Worm (Caenorhabditis elegans) whole organism, mixed stage, embryonic: Measurements from ENCODE around the gene B0222.1.

ENCODE experiments used
- bed-3 ChIP-seq: fragments of 200-800 bp; sonication (Bioruptor generic); optimal IDR thresholded peaks from 3 replicates; lab custom pipeline; 2018; ENCODE audit warnings: mild to moderate bottlenecking, missing genetic modification characterization, moderate library complexity, missing compliant biosample characterization
- blmp-1 ChIP-seq: fragments of 150-350 bp; optimal IDR thresholded peaks from 2 replicates; lab custom pipeline; 2014; ENCODE audit warnings: missing biosample characterization, missing genetic modification characterization
- ceh-39 ChIP-seq: fragments of 150-350 bp; optimal IDR thresholded peaks from 2 replicates; lab custom pipeline; 2014; ENCODE audit warnings: missing biosample characterization, missing genetic modification characterization
- ceh-43 ChIP-seq: fragments of 200-800 bp; sonication (Bioruptor generic); optimal IDR thresholded peaks from 2 replicates; lab custom pipeline; 2018; ENCODE audit warnings: mild to moderate bottlenecking, missing genetic modification characterization, moderate library complexity, missing compliant biosample characterization
- ceh-83 ChIP-seq: fragments of 200-800 bp; sonication (Bioruptor generic); optimal IDR thresholded peaks from 2 replicates; lab custom pipeline; 2018; ENCODE audit warnings: mild to moderate bottlenecking, missing genetic modification characterization, missing compliant biosample characterization
- ces-1 ChIP-seq: fragments of 150-350 bp; optimal IDR thresholded peaks from 2 replicates; lab custom pipeline; 2014; ENCODE audit warnings: missing biosample characterization, missing genetic modification reagents, missing genetic modification characterization
- cnd-1 ChIP-seq: fragments of 200-800 bp; sonication (Bioruptor generic); optimal IDR thresholded peaks from 2 replicates; lab custom pipeline; 2018; ENCODE audit warnings: mild to moderate bottlenecking, missing genetic modification characterization, missing compliant biosample characterization
- drap-1 ChIP-seq: fragments of 200-800 bp; sonication (Bioruptor generic); optimal IDR thresholded peaks from 3 replicates; lab custom pipeline; 2018; ENCODE audit warnings: mild to moderate bottlenecking, missing genetic modification characterization, missing compliant biosample characterization
- elt-1 ChIP-seq: sonication (generic microtip); optimal IDR thresholded peaks from 2 replicates; lab custom pipeline; 2017; ENCODE audit warnings: missing genetic modification characterization, mild to moderate bottlenecking, missing compliant biosample characterization, antibody characterized with exemption, moderate library complexity, borderline replicate concordance; ENCODE audit not compliant: insufficient read depth
- elt-3 ChIP-seq: fragments of 150-350 bp; optimal IDR thresholded peaks from 2 replicates; lab custom pipeline; 2014; ENCODE audit warnings: missing biosample characterization, missing genetic modification characterization
- flh-1 ChIP-seq: fragments of 200-800 bp; sonication (Bioruptor generic); optimal IDR thresholded peaks from 2 replicates; lab custom pipeline; 2018; ENCODE audit warnings: mild to moderate bottlenecking, missing genetic modification characterization, moderate library complexity, missing compliant biosample characterization
- ham-2 ChIP-seq: fragments of 200-800 bp; sonication (Bioruptor generic); optimal IDR thresholded peaks from 2 replicates; lab custom pipeline; 2018; ENCODE audit warnings: mild to moderate bottlenecking, missing genetic modification characterization, missing compliant biosample characterization
- hlh-1 ChIP-seq: fragments of 150-350 bp; optimal IDR thresholded peaks from 2 replicates; lab custom pipeline; 2014; ENCODE audit warnings: missing biosample characterization, missing genetic modification reagents, missing genetic modification characterization
- lin-13 ChIP-seq: fragments of 150-350 bp; optimal IDR thresholded peaks from 2 replicates; lab custom pipeline; 2014; ENCODE audit warnings: missing biosample characterization, missing genetic modification characterization
- lin-32 ChIP-seq: fragments of 200-800 bp; sonication (Bioruptor generic); optimal IDR thresholded peaks from 2 replicates; lab custom pipeline; 2018; ENCODE audit warnings: mild to moderate bottlenecking, missing genetic modification characterization, missing compliant biosample characterization
- lsy-2 ChIP-seq: fragments of 150-350 bp; optimal IDR thresholded peaks from 2 replicates; lab custom pipeline; 2014; ENCODE audit warnings: missing biosample characterization, missing genetic modification characterization
- mab-5 ChIP-seq: fragments of 150-350 bp; optimal IDR thresholded peaks from 2 replicates; lab custom pipeline; 2014; ENCODE audit warnings: missing biosample characterization, missing genetic modification characterization
- mep-1 ChIP-seq: fragments of 150-350 bp; optimal IDR thresholded peaks from 2 replicates; lab custom pipeline; 2017; ENCODE audit warnings: missing biosample characterization, missing genetic modification reagents, missing genetic modification characterization, inconsistent platforms
- mls-2 ChIP-seq: sonication (generic microtip); optimal IDR thresholded peaks from 2 replicates; lab custom pipeline; 2016; ENCODE audit warnings: mild to moderate bottlenecking, missing genetic modification characterization, moderate library complexity, missing compliant biosample characterization
- nhr-12 ChIP-seq: fragments of 150-350 bp; optimal IDR thresholded peaks from 2 replicates; lab custom pipeline; 2014; ENCODE audit warnings: missing biosample characterization, missing genetic modification characterization
- nhr-2 ChIP-seq: fragments of 150-350 bp; optimal IDR thresholded peaks from 2 replicates; lab custom pipeline; 2014; ENCODE audit warnings: missing biosample characterization, missing genetic modification characterization
- nhr-237 ChIP-seq: fragments of 150-350 bp; optimal IDR thresholded peaks from 2 replicates; lab custom pipeline; 2014; ENCODE audit warnings: missing biosample characterization, missing genetic modification characterization
- nhr-28 ChIP-seq: fragments of 150-350 bp; optimal IDR thresholded peaks from 2 replicates; lab custom pipeline; 2014; ENCODE audit warnings: missing biosample characterization, missing genetic modification characterization
- nhr-76 ChIP-seq: sonication (generic microtip); optimal IDR thresholded peaks from 2 replicates; lab custom pipeline; 2017; ENCODE audit warnings: missing biosample characterization, missing genetic modification characterization
- pha-4 ChIP-seq: fragments of 150-350 bp; optimal IDR thresholded peaks from 2 replicates; lab custom pipeline; 2018; ENCODE audit warnings: missing biosample characterization, missing genetic modification reagents, missing genetic modification characterization
- sem-2 ChIP-seq: fragments of 200-800 bp; sonication (Bioruptor generic); optimal IDR thresholded peaks from 2 replicates; lab custom pipeline; 2018; ENCODE audit warnings: mild to moderate bottlenecking, missing genetic modification characterization, missing compliant biosample characterization
- snpc-4 ChIP-seq: fragments of 150-350 bp; optimal IDR thresholded peaks from 2 replicates; lab custom pipeline; 2014; ENCODE audit warnings: missing biosample characterization, missing genetic modification characterization
- sptf-1 ChIP-seq: sonication (generic microtip); optimal IDR thresholded peaks from 2 replicates; lab custom pipeline; 2017; ENCODE audit warnings: mild to moderate bottlenecking, missing genetic modification characterization, moderate library complexity, missing compliant biosample characterization
- tbx-8 ChIP-seq: fragments of 200-800 bp; sonication (Bioruptor generic); optimal IDR thresholded peaks from 2 replicates; lab custom pipeline; 2018; ENCODE audit warnings: mild to moderate bottlenecking, missing genetic modification characterization, moderate library complexity, missing compliant biosample characterization
- unc-120 ChIP-seq: sonication (generic microtip); optimal IDR thresholded peaks from 2 replicates; lab custom pipeline; 2017; ENCODE audit warnings: missing genetic modification characterization, missing compliant biosample characterization; ENCODE audit not compliant: poor library complexity, severe bottlenecking
- unc-62 ChIP-seq: fragments of 150-350 bp; optimal IDR thresholded peaks from 2 replicates; lab custom pipeline; 2014; ENCODE audit warnings: missing biosample characterization, missing genetic modification reagents, missing genetic modification characterization
- zip-8 ChIP-seq: fragments of 150-350 bp; optimal IDR thresholded peaks from 2 replicates; lab custom pipeline; 2014; ENCODE audit warnings: missing biosample characterization, missing genetic modification characterization
- ztf-11 ChIP-seq: fragments of 150-350 bp; optimal IDR thresholded peaks from 2 replicates; lab custom pipeline; 2014; ENCODE audit warnings: missing biosample characterization, missing genetic modification characterization

B0222.1 gene

ce11 chrV:9133950-9134349 is at the start of gene B0222.1:
Gene B0222.1 (plus strand): TSS chrV:9134255.
- TF ChIP-seq elt-1 (tag; lab: Kevin White, UChicago) (no peak), zip-8 (tag; lab: Kevin White, UChicago) (no peak), elt-3 (tag; lab: Kevin White, UChicago) (no peak), unc-62 (no peak), blmp-1 (no peak), nhr-12 (tag; lab: Kevin White, UChicago) (no peak), unc-120 (tag; lab: Kevin White, UChicago) (no peak), lsy-2 (tag; lab: Kevin White, UChicago) (no peak), snpc-4 (tag; lab: Kevin White, UChicago) (no peak), nhr-237 (no peak), cnd-1 (tag; lab: Kevin White, UChicago) (no peak), ztf-11 (tag; lab: Kevin White, UChicago) (no peak), pha-4 (no peak)
- TF ChIP-seq, all 35 proteins: peak for 0

- TF ChIP-seq drap-1, result no peak
- TF ChIP-seq nhr-28 (tag; lab: Kevin White, UChicago), result no peak
- no peak for TF ChIP-seq sptf-1 (tag; lab: Kevin White, UChicago)
- TF ChIP-seq bed-3 (GFP tag; lab: Kevin White, UChicago), result no peak
- no peak for TF ChIP-seq flh-1 (GFP tag; lab: Kevin White, UChicago)
Observed at ce11 chrV:9085845-9086244, 48.2 kb upstream of the B0222.1 start.

- TF ChIP-seq bed-3 (GFP tag; lab: Kevin White, UChicago) (no peak), snpc-4 (tag; lab: Kevin White, UChicago) (no peak), nhr-237 (no peak), lsy-2 (tag; lab: Kevin White, UChicago) (no peak), zip-8 (tag; lab: Kevin White, UChicago) (no peak), mls-2 (peak; percentile 63)
Observed at ce11 chrV:9088758-9089157, 45.3 kb upstream of the B0222.1 start.

- no peak for TF ChIP-seq ztf-11 (tag; lab: Kevin White, UChicago)
- no peak for TF ChIP-seq flh-1 (GFP tag; lab: Kevin White, UChicago)
- TF ChIP-seq blmp-1, result no peak
Observed at ce11 chrV:9092209-9092608, 41.8 kb upstream of the B0222.1 start, which contains the start of gene T27E4.1. Gene T27E4.1 (plus strand): TSS chrV:9092345.

ce11 chrV:9094060-9094628 is 39.9 kb upstream of the B0222.1 start:
- peak; percentile 69 for TF ChIP-seq hlh-1
- no peak for TF ChIP-seq ceh-83
- TF ChIP-seq, all 35 proteins: peak for 1

ce11 chrV:9094976-9095375 is 39.1 kb upstream of the B0222.1 start:
- TF ChIP-seq cnd-1 (tag; lab: Kevin White, UChicago) (no peak), ces-1 (no peak), nhr-237 (no peak), ham-2 (no peak), bed-3 (GFP tag; lab: Kevin White, UChicago) (no peak), sem-2 (no peak), sptf-1 (tag; lab: Kevin White, UChicago) (no peak), pha-4 (no peak), nhr-28 (tag; lab: Kevin White, UChicago) (no peak), ceh-39 (tag; lab: Kevin White, UChicago) (no peak), nhr-76 (tag; lab: Kevin White, UChicago) (no peak), tbx-8 (no peak)

ce11 chrV:9095613-9096317 is 38.3 kb upstream of the B0222.1 start, which contains the start of gene F21C10.10:
Gene F21C10.10 (plus strand): TSS chrV:9096267.
- peak; percentile 62 for TF ChIP-seq mep-1
- peak; percentile 59 for TF ChIP-seq ceh-39 (tag; lab: Kevin White, UChicago)
- TF ChIP-seq unc-62, result peak; percentile 87
- no peak for TF ChIP-seq nhr-76 (tag; lab: Kevin White, UChicago)
- no peak for TF ChIP-seq mab-5
- no peak for TF ChIP-seq bed-3 (GFP tag; lab: Kevin White, UChicago)
- TF ChIP-seq ces-1, result peak; percentile 64
- TF ChIP-seq lsy-2 (tag; lab: Kevin White, UChicago), result peak; percentile 28
- peak; percentile 6 for TF ChIP-seq cnd-1 (tag; lab: Kevin White, UChicago)
- TF ChIP-seq elt-1 (tag; lab: Kevin White, UChicago), result peak; percentile 49
- no peak for TF ChIP-seq ceh-83
- TF ChIP-seq mls-2, result no peak
- TF ChIP-seq lin-32, result no peak
- TF ChIP-seq ztf-11 (tag; lab: Kevin White, UChicago), result no peak
- TF ChIP-seq flh-1 (GFP tag; lab: Kevin White, UChicago), result no peak
- peak; percentile 61 for TF ChIP-seq pha-4
- TF ChIP-seq lin-13 (tag; lab: Kevin White, UChicago), result no peak
- peak; percentile 72 for TF ChIP-seq nhr-2
- TF ChIP-seq unc-120 (tag; lab: Kevin White, UChicago), result peak; percentile 74
- TF ChIP-seq blmp-1, result no peak
- TF ChIP-seq ceh-43 (GFP tag; lab: Kevin White, UChicago), result no peak
- no peak for TF ChIP-seq nhr-12 (tag; lab: Kevin White, UChicago)
- TF ChIP-seq tbx-8, result no peak
- TF ChIP-seq sptf-1 (tag; lab: Kevin White, UChicago), result no peak
- TF ChIP-seq snpc-4 (tag; lab: Kevin White, UChicago), result no peak
- no peak for TF ChIP-seq sem-2
